Worm (Caenorhabditis elegans): Measurements from ENCODE around the gene F23F12.3.

F23F12.3 gene

ce11 chrIII:6500032-6500564 lies at the start of gene F23F12.3:
F23F12.3 (plus strand) TSS chrIII:6500514.
- TF ChIP-seq dao-5 (tag; optimal IDR thresholded peaks at IDR 0.05) (no peak), W03F9.2 (tag; optimal IDR thresholded peaks at IDR 0.05) (no peak), him-1 (tag; optimal IDR thresholded peaks at IDR 0.05) (no peak)

- TF ChIP-seq W03F9.2 (tag; optimal IDR thresholded peaks at IDR 0.05) (no peak), him-1 (tag; optimal IDR thresholded peaks at IDR 0.05) (no peak), dao-5 (tag; optimal IDR thresholded peaks at IDR 0.05) (no peak)
These were observed 49.7 kb upstream of the F23F12.3 start, which contains the start of gene T26A5.6 for ce11 chrIII:6450596-6450995. T26A5.6 (minus strand) TSS chrIII:6450696.

ce11 chrIII:6452278-6452677 lies 48.0 kb upstream of the F23F12.3 start, which contains the start of gene set-1:
set-1 (minus strand) TSS chrIII:6452378.
- no peak for TF ChIP-seq W03F9.2 (tag; optimal IDR thresholded peaks at IDR 0.05)
- no peak for TF ChIP-seq him-1 (tag; optimal IDR thresholded peaks at IDR 0.05)
- TF ChIP-seq dao-5 (tag; optimal IDR thresholded peaks at IDR 0.05) = no peak

- TF ChIP-seq him-1 (tag; optimal IDR thresholded peaks at IDR 0.05) = no peak
- TF ChIP-seq dao-5 (tag; optimal IDR thresholded peaks at IDR 0.05) = no peak
These were observed 47.6 kb upstream of the F23F12.3 start for ce11 chrIII:6452683-6453082.

ce11 chrIII:6453665-6454064 lies 46.6 kb upstream of the F23F12.3 start:
- TF ChIP-seq him-1 (tag; optimal IDR thresholded peaks at IDR 0.05) = no peak
- no peak for TF ChIP-seq dao-5 (tag; optimal IDR thresholded peaks at IDR 0.05)
- TF ChIP-seq W03F9.2 (tag; optimal IDR thresholded peaks at IDR 0.05) = peak; percentile 81

ce11 chrIII:6454183-6454582 lies 46.1 kb upstream of the F23F12.3 start, which contains the start of gene jhdm-1:
jhdm-1 (plus strand) TSS chrIII:6454483.
- TF ChIP-seq him-1 (tag; optimal IDR thresholded peaks at IDR 0.05) (no peak), W03F9.2 (tag; optimal IDR thresholded peaks at IDR 0.05) (no peak), dao-5 (tag; optimal IDR thresholded peaks at IDR 0.05) (no peak)

- TF ChIP-seq W03F9.2 (tag; optimal IDR thresholded peaks at IDR 0.05) (no peak), dao-5 (tag; optimal IDR thresholded peaks at IDR 0.05) (no peak), him-1 (tag; optimal IDR thresholded peaks at IDR 0.05) (no peak)
These were observed 40.5 kb upstream of the F23F12.3 start, which contains the start of gene algn-1 for ce11 chrIII:6459820-6460219. algn-1 (plus strand) TSS chrIII:6460120.

ce11 chrIII:6462610-6463009 lies 37.7 kb upstream of the F23F12.3 start, which contains the start of gene T26A5.8:
T26A5.8 (minus strand) TSS chrIII:6462856.
- TF ChIP-seq W03F9.2 (tag; optimal IDR thresholded peaks at IDR 0.05) = no peak
- no peak for TF ChIP-seq him-1 (tag; optimal IDR thresholded peaks at IDR 0.05)
- no peak for TF ChIP-seq dao-5 (tag; optimal IDR thresholded peaks at IDR 0.05)

- TF ChIP-seq him-1 (tag; optimal IDR thresholded peaks at IDR 0.05) (no peak), W03F9.2 (tag; optimal IDR thresholded peaks at IDR 0.05) (no peak), dao-5 (tag; optimal IDR thresholded peaks at IDR 0.05) (no peak)
These were observed 36.6 kb upstream of the F23F12.3 start, which contains the start of gene dlc-1 for ce11 chrIII:6463679-6464078. dlc-1 (minus strand) TSS chrIII:6463779.

- TF ChIP-seq dao-5 (tag; optimal IDR thresholded peaks at IDR 0.05) (no peak), W03F9.2 (tag; optimal IDR thresholded peaks at IDR 0.05) (peak; percentile 47), him-1 (tag; optimal IDR thresholded peaks at IDR 0.05) (peak; percentile 21)
These were observed 36.2 kb upstream of the F23F12.3 start for ce11 chrIII:6464113-6464571.

ce11 chrIII:6464913-6465312 lies 35.4 kb upstream of the F23F12.3 start, which contains the start of gene nduf-2.2:
nduf-2.2 (plus strand) TSS chrIII:6465222.
- no peak for TF ChIP-seq W03F9.2 (tag; optimal IDR thresholded peaks at IDR 0.05)

- TF ChIP-seq dao-5 (tag; optimal IDR thresholded peaks at IDR 0.05) = no peak
- TF ChIP-seq him-1 (tag; optimal IDR thresholded peaks at IDR 0.05) = no peak
- TF ChIP-seq W03F9.2 (tag; optimal IDR thresholded peaks at IDR 0.05) = no peak
These were observed 33.3 kb upstream of the F23F12.3 start, which contains the start of gene T26A5.2 for ce11 chrIII:6467005-6467404. T26A5.2 (plus strand) TSS chrIII:6467305.

ce11 chrIII:6471451-6471850 lies 28.9 kb upstream of the F23F12.3 start, which contains the start of gene wht-6:
wht-6 (plus strand) TSS chrIII:6471751.
- TF ChIP-seq dao-5 (tag; optimal IDR thresholded peaks at IDR 0.05) (no peak), W03F9.2 (tag; optimal IDR thresholded peaks at IDR 0.05) (no peak), him-1 (tag; optimal IDR thresholded peaks at IDR 0.05) (no peak)

ce11 chrIII:6476380-6476779 lies 23.9 kb upstream of the F23F12.3 start:
- TF ChIP-seq dao-5 (tag; optimal IDR thresholded peaks at IDR 0.05) (no peak), W03F9.2 (tag; optimal IDR thresholded peaks at IDR 0.05) (no peak), him-1 (tag; optimal IDR thresholded peaks at IDR 0.05) (no peak)

All from whole organism, L4/young adult.